Worm (Caenorhabditis elegans) whole organism, L2 larva: ENCODE data around the gene T01G5.6.

Source experiments
- dmd-4 ChIP-seq: sonication (generic microtip); optimal IDR thresholded peaks from 2 replicates; lab custom pipeline; 2017; ENCODE audit warnings: missing biosample characterization, missing genetic modification characterization
- elt-1 ChIP-seq: fragments of 150-350 bp; optimal IDR thresholded peaks from 2 replicates; lab custom pipeline; 2014; ENCODE audit warnings: missing biosample characterization, missing genetic modification characterization
- nhr-11 ChIP-seq: fragments of 150-350 bp; optimal IDR thresholded peaks from 2 replicates; lab custom pipeline; 2014; ENCODE audit warnings: missing biosample characterization, missing genetic modification characterization
- nhr-25 ChIP-seq: fragments of 150-350 bp; sonication (generic microtip); optimal IDR thresholded peaks from 3 replicates; lab custom pipeline; 2014; ENCODE audit warnings: missing biosample characterization, missing genetic modification characterization

ce11 chrV:15111660-15112059 is 2.2 kb downstream of the T01G5.6 start, which contains the start of gene T01G5.7:
- TF ChIP-seq nhr-25 (no peak), nhr-11 (no peak), dmd-4 (no peak), elt-1 (tag; lab: Kevin White, UChicago) (no peak)
